Worm (Caenorhabditis elegans): ENCODE measurements around the gene ule-4.

- TF ChIP-seq T22C8.4 (GFP tag; IDR thresholded peaks at IDR 0.05) = no peak
- no peak for TF ChIP-seq tab-1 (GFP tag; IDR thresholded peaks at IDR 0.05)
- TF ChIP-seq ztf-29 (GFP tag; IDR thresholded peaks at IDR 0.05) = no peak
- no peak for TF ChIP-seq flt-1 (GFP tag; IDR thresholded peaks at IDR 0.05)
- no peak for TF ChIP-seq ref-1 (GFP tag; conservative IDR thresholded peaks at IDR 0.05)
- TF ChIP-seq klf-2 (GFP tag; conservative IDR thresholded peaks at IDR 0.05) = no peak
- no peak for TF ChIP-seq ztf-23 (GFP tag; IDR thresholded peaks at IDR 0.05)
- TF ChIP-seq med-1 (GFP tag; optimal IDR thresholded peaks at IDR 0.05; ENCODE audit: insufficient read depth) = no peak
These were observed 47.1 kb upstream of the ule-4 start for ce11 chrIV:13694600-13694999.
